Worm (Caenorhabditis elegans): ENCODE results near the gene irg-5.

ce11 chrV:13763723-13764122, 25.4 kb upstream of the irg-5 start:
- TF ChIP-seq ztf-11 (tag; optimal IDR thresholded peaks at IDR 0.05), result no peak
- TF ChIP-seq jun-1 (tag; optimal IDR thresholded peaks at IDR 0.05), result no peak
- TF ChIP-seq unc-130 (tag; optimal IDR thresholded peaks at IDR 0.05), result no peak
- TF ChIP-seq dsc-1 (tag; optimal IDR thresholded peaks at IDR 0.05), result no peak
